Worm (Caenorhabditis elegans) whole organism, L3 larva: ENCODE results near the gene rpl-11.1.

Source experiments
- aly-2 ChIP-seq: fragments of 150-350 bp; optimal IDR thresholded peaks from 2 replicates; lab custom pipeline; 2014; ENCODE audit warnings: missing biosample characterization, missing genetic modification characterization
- elt-2 ChIP-seq: sonication (generic microtip); optimal IDR thresholded peaks from 2 replicates; lab custom pipeline; 2016; ENCODE audit warnings: missing genetic modification reagents, mild to moderate bottlenecking, missing genetic modification characterization, missing compliant biosample characterization
- fos-1 ChIP-seq: fragments of 150-350 bp; optimal IDR thresholded peaks from 2 replicates; lab custom pipeline; 2014; ENCODE audit warnings: missing biosample characterization, missing genetic modification characterization
- hmg-11 ChIP-seq: sonication (generic microtip); optimal IDR thresholded peaks from 2 replicates; lab custom pipeline; 2016; ENCODE audit warnings: missing genetic modification characterization, missing compliant biosample characterization
- nfya-1 ChIP-seq: sonication (generic microtip); optimal IDR thresholded peaks from 2 replicates; lab custom pipeline; 2017; ENCODE audit warnings: missing genetic modification characterization, mild to moderate bottlenecking, missing compliant biosample characterization, antibody characterized with exemption, moderate library complexity; ENCODE audit not compliant: insufficient read depth
- nhr-11 ChIP-seq: fragments of 150-350 bp; optimal IDR thresholded peaks from 2 replicates; lab custom pipeline; 2014; ENCODE audit warnings: missing biosample characterization, missing genetic modification characterization
- nhr-12 ChIP-seq: fragments of 150-350 bp; optimal IDR thresholded peaks from 2 replicates; lab custom pipeline; 2014; ENCODE audit warnings: missing biosample characterization, missing genetic modification characterization
- nhr-25 ChIP-seq: sonication (generic microtip); optimal IDR thresholded peaks from 2 replicates; lab custom pipeline; 2017; ENCODE audit warnings: missing biosample characterization, missing genetic modification characterization
- nhr-28 ChIP-seq: fragments of 150-350 bp; optimal IDR thresholded peaks from 2 replicates; lab custom pipeline; 2014; ENCODE audit warnings: missing biosample characterization, missing genetic modification characterization
- nhr-77 ChIP-seq: fragments of 150-350 bp; optimal IDR thresholded peaks from 2 replicates; lab custom pipeline; 2014; ENCODE audit warnings: missing biosample characterization, missing genetic modification characterization
- pqm-1 ChIP-seq: fragments of 150-350 bp; optimal IDR thresholded peaks from 2 replicates; lab custom pipeline; 2017; ENCODE audit warnings: missing biosample characterization, missing genetic modification characterization, inconsistent platforms
- tbx-2 ChIP-seq: sonication (generic microtip); optimal IDR thresholded peaks from 2 replicates; lab custom pipeline; 2016; ENCODE audit warnings: mild to moderate bottlenecking, missing genetic modification characterization, missing compliant biosample characterization
- zag-1 ChIP-seq: fragments of 150-350 bp; optimal IDR thresholded peaks from 2 replicates; lab custom pipeline; 2014; ENCODE audit warnings: missing biosample characterization, missing genetic modification characterization
- ztf-11 ChIP-seq: fragments of 150-350 bp; optimal IDR thresholded peaks from 2 replicates; lab custom pipeline; 2014; ENCODE audit warnings: missing biosample characterization, missing genetic modification characterization

- no peak for TF ChIP-seq tbx-2 (tag; lab: Kevin White, UChicago)
- no peak for TF ChIP-seq fos-1 (tag; lab: Kevin White, UChicago)
- no peak for TF ChIP-seq pqm-1
- TF ChIP-seq hmg-11 (tag; lab: Kevin White, UChicago): no peak
- no peak for TF ChIP-seq nhr-25
- no peak for TF ChIP-seq nhr-12 (tag; lab: Kevin White, UChicago)
- no peak for TF ChIP-seq nfya-1
- no peak for TF ChIP-seq aly-2 (tag; lab: Kevin White, UChicago)
- no peak for TF ChIP-seq nhr-11 (tag; lab: Kevin White, UChicago)
- no peak for TF ChIP-seq elt-2 (tag; lab: Kevin White, UChicago)
- no peak for TF ChIP-seq nhr-28
- TF ChIP-seq nhr-77 (tag; lab: Kevin White, UChicago): no peak
- TF ChIP-seq ztf-11 (tag; lab: Kevin White, UChicago): no peak
- TF ChIP-seq zag-1 (tag; lab: Kevin White, UChicago): no peak
Observed at ce11 chrV:3633041-3633440, 47.2 kb upstream of the rpl-11.1 start, which contains the start of gene F59B1.2.
